Fruit fly (Drosophila melanogaster) Kc167 (cell line): ENCODE data around the gene NELF-B.

Experiments
- Myc ChIP-seq: fragments of >200 bp; optimal IDR thresholded peaks from 2 replicates; lab custom pipeline; 2017; ENCODE audit warnings: missing external identifiers
- h ChIP-seq: fragments of >200 bp; optimal IDR thresholded peaks from 3 replicates; lab custom pipeline; 2018; ENCODE audit warnings: missing external identifiers
- psq ChIP-seq: fragments of >200 bp; optimal IDR thresholded peaks from 2 replicates; lab custom pipeline; 2017; ENCODE audit warnings: missing external identifiers
- ttk ChIP-seq: sonication (Bioruptor generic); optimal IDR thresholded peaks from 2 replicates; lab custom pipeline; 2017; ENCODE audit warnings: missing external identifiers

- no peak for TF ChIP-seq psq (lab: Kevin White, UChicago)
- no peak for TF ChIP-seq ttk (lab: Kevin White, UChicago)
- TF ChIP-seq Myc (lab: Kevin White, UChicago) = no peak
- TF ChIP-seq h (lab: Kevin White, UChicago) = no peak
Observed at dm6 chrX:7691221-7691914, 36.8 kb downstream of the NELF-B start.
